Worm (Caenorhabditis elegans) whole organism, young adult: ENCODE results near the gene T08G3.11.

Source experiments
- F49E8.2 ChIP-seq: sonication (generic microtip); optimal IDR thresholded peaks from 3 replicates; lab custom pipeline; 2017; ENCODE audit warnings: missing genetic modification characterization, mild to moderate bottlenecking, missing compliant biosample characterization, antibody characterized with exemption, moderate library complexity; ENCODE audit not compliant: insufficient read depth
- ceh-27 ChIP-seq: fragments of 200-800 bp; sonication (Bioruptor generic); optimal IDR thresholded peaks from 2 replicates; lab custom pipeline; 2018; ENCODE audit warnings: mild to moderate bottlenecking, missing genetic modification characterization, moderate library complexity, missing compliant biosample characterization
- chd-7 ChIP-seq: sonication (generic microtip); optimal IDR thresholded peaks from 2 replicates; lab custom pipeline; 2016; ENCODE audit warnings: mild to moderate bottlenecking, missing genetic modification characterization, moderate library complexity, missing compliant biosample characterization
- lag-1 ChIP-seq: fragments of 200-800 bp; sonication (Bioruptor generic); IDR thresholded peaks from 2 replicates; pipeline ENCODE4 v1.3.6; 2022; ENCODE audit warnings: missing genetic modification reagents, missing genetic modification characterization, missing compliant biosample characterization
- lin-35 ChIP-seq, 3 experiments: fragments of 150-350 bp in 2 of 3; sonication (generic microtip) in 1 of 3; optimal IDR thresholded peaks; 2 replicates each; lab custom pipeline; 2014 to 2018; ENCODE audit warnings: missing biosample characterization in 3 of 3, missing genetic modification characterization in 3 of 3, missing genetic modification reagents in 3 of 3
- snpc-4 ChIP-seq, 5 experiments: fragments of 150-350 bp in 1 of 5; sonication (generic microtip) in 4 of 5; optimal IDR thresholded peaks; 2 replicates each; lab custom pipeline; 2014 to 2018; ENCODE audit warnings: missing genetic modification characterization in 5 of 5, missing biosample characterization in 3 of 5, antibody characterized with exemption in 2 of 5, mild to moderate bottlenecking in 2 of 5, missing compliant biosample characterization in 2 of 5, missing genotype in 2 of 5, moderate library complexity in 2 of 5, missing genetic modification reagents in 1 of 5

DNA sequence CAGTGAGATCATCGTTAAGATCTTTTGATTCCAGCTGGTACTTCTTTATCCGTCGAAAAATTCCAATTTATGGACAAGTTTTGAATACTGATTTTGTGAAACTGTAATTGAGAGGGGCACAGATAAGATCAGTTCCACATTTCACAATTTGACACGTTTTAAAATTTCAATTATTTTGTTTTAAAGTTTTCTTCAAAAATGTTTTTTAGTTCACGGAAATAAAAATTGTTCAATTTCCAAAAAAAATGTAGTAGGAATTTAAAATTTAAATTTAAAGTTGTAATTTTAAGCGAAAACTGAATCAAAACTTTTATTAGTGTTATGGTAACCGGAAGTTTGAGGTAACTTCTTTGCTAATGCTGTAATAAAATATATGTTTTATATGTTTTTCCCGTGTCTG is 38.4 kb upstream of the T08G3.11 start, which contains the start of gene F36D3.4:
- TF ChIP-seq snpc-4 (GFP tag; optimal IDR thresholded peaks at IDR 0.05; lab: Kevin White, UChicago), result no peak
- no peak for TF ChIP-seq snpc-4 (tag; optimal IDR thresholded peaks at IDR 0.05; lab: Kevin White, UChicago)
- TF ChIP-seq F49E8.2, result no peak
- TF ChIP-seq chd-7 (tag; lab: Kevin White, UChicago), result no peak
- TF ChIP-seq lin-35 (GFP tag; optimal IDR thresholded peaks at IDR 0.05; lab: Kevin White, UChicago), result no peak
- no peak for TF ChIP-seq lag-1
- no peak for TF ChIP-seq ceh-27
